Fruit fly (Drosophila melanogaster) whole organism, prepupa: ENCODE data around the gene CG32572.

Experiments used
- CG16779 ChIP-seq: fragments of 200-800 bp; sonication (Bioruptor generic); optimal IDR thresholded peaks from 3 replicates; lab custom pipeline; 2017; ENCODE audit warnings: missing biosample characterization, mild to moderate bottlenecking, missing genetic modification characterization
- CG6808 ChIP-seq: fragments of 200-800 bp; sonication (Bioruptor generic); optimal IDR thresholded peaks from 3 replicates; lab custom pipeline; 2017; ENCODE audit warnings: missing biosample characterization, missing genetic modification characterization, mild to moderate bottlenecking, moderate library complexity, missing genetic modification reagents
- CG8119 ChIP-seq: fragments of 200-800 bp; sonication (Bioruptor generic); IDR thresholded peaks from 3 replicates; pipeline ENCODE4 v1.3.6; 2022; ENCODE audit warnings: missing biosample characterization, missing genetic modification characterization
- Eip75B ChIP-seq: fragments of 200-800 bp; sonication (Bioruptor generic); optimal IDR thresholded peaks from 3 replicates; lab custom pipeline; 2016; ENCODE audit warnings: missing biosample characterization, missing genetic modification characterization
- Ets21C ChIP-seq: fragments of 200-800 bp; sonication (Bioruptor generic); optimal IDR thresholded peaks from 3 replicates; lab custom pipeline; 2016; ENCODE audit warnings: missing biosample characterization, missing genetic modification characterization
- fkh ChIP-seq: fragments of 200-800 bp; sonication (Bioruptor generic); optimal IDR thresholded peaks from 3 replicates; lab custom pipeline; 2017; ENCODE audit warnings: missing biosample characterization, mild to moderate bottlenecking, missing genetic modification characterization, moderate library complexity
- net ChIP-seq: fragments of 200-800 bp; sonication (Bioruptor generic); optimal IDR thresholded peaks from 3 replicates; lab custom pipeline; 2016; ENCODE audit warnings: missing biosample characterization, missing genetic modification characterization

DNA sequence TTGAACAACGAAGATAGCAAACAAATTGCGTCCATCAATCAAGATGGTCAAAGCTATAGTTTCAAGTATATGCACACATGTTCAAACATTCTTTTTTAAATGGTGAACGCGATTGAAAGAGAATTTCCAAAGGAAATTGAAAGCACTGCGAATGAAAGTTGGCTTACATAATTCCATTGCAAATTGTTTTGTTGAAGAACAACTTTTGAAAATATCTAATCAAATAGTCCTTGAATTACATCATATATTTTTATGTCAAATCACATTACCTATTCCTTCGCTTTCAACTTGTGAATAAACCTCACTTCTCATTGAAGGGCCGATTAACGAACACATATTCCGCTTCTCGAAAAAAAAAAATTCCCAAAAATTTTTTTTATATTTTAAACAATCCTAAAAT, 19.6 kb downstream of the CG32572 start, which contains the start of gene CG32568:
- no peak for TF ChIP-seq fkh (GFP tag; lab: Kevin White, UChicago)
- TF ChIP-seq CG8119 = no peak
- no peak for TF ChIP-seq CG16779 (tag; lab: Kevin White, UChicago)
- no peak for TF ChIP-seq Eip75B (GFP tag; lab: Kevin White, UChicago)
- TF ChIP-seq net (GFP tag; lab: Kevin White, UChicago) = no peak
- TF ChIP-seq CG6808 (GFP tag; lab: Kevin White, UChicago) = no peak
- no peak for TF ChIP-seq Ets21C (GFP tag; lab: Kevin White, UChicago)
